Fruit fly (Drosophila melanogaster): ENCODE data around the gene Ugt302C1.
A peak's percentile ranks its signal among the peaks of the same experiment; 100 is the strongest.

Ugt302C1 gene

dm6 chr3R:11153799-11154273 is 3.1 kb upstream of the Ugt302C1 start, which contains the start of gene Ugt302K1 (continued):
- TF ChIP-seq NfI (GFP tag; optimal IDR thresholded peaks at IDR 0.05), result no peak
- TF ChIP-seq dpn (GFP tag; optimal IDR thresholded peaks at IDR 0.05), result no peak
- no peak for TF ChIP-seq rib (GFP tag; IDR thresholded peaks at IDR 0.05)
- TF ChIP-seq pum (GFP tag; optimal IDR thresholded peaks at IDR 0.05), result no peak
- TF ChIP-seq CG4424 (GFP tag; optimal IDR thresholded peaks at IDR 0.05), result no peak
- no peak for TF ChIP-seq sqz (GFP tag; optimal IDR thresholded peaks at IDR 0.05)
- no peak for TF ChIP-seq CG1792 (GFP tag; optimal IDR thresholded peaks at IDR 0.05)
- no peak for TF ChIP-seq CG10431 (GFP tag; optimal IDR thresholded peaks at IDR 0.05)
- no peak for TF ChIP-seq CG7357 (GFP tag; IDR thresholded peaks at IDR 0.05)
- TF ChIP-seq emc (GFP tag; optimal IDR thresholded peaks at IDR 0.05), result no peak
- no peak for TF ChIP-seq CG10565 (GFP tag; optimal IDR thresholded peaks at IDR 0.05)
- no peak for TF ChIP-seq Bgb (GFP tag; IDR thresholded peaks at IDR 0.05; ENCODE audit: partially characterized antibody)
- TF ChIP-seq en (GFP tag; optimal IDR thresholded peaks at IDR 0.05), result no peak
- no peak for TF ChIP-seq CG8290 (GFP tag; optimal IDR thresholded peaks at IDR 0.05)
- TF ChIP-seq CG8290 (tag; optimal IDR thresholded peaks at IDR 0.05), result no peak
- TF ChIP-seq E2f2 (GFP tag; IDR thresholded peaks at IDR 0.05), result no peak
- 0 out of 2 replicates have a peak, but pooled peaks have one; percentile 12 for TF ChIP-seq CG6689 (GFP tag; IDR thresholded peaks at IDR 0.05)
- no peak for TF ChIP-seq tgo (GFP tag; IDR thresholded peaks at IDR 0.05)
- TF ChIP-seq CG30403 (GFP tag; optimal IDR thresholded peaks at IDR 0.05), result no peak
- no peak for TF ChIP-seq CG17612 (GFP tag; IDR thresholded peaks at IDR 0.05)
- no peak for TF ChIP-seq CG17186 (GFP tag; optimal IDR thresholded peaks at IDR 0.05)
- TF ChIP-seq CG15011 (GFP tag; optimal IDR thresholded peaks at IDR 0.05), result no peak
- TF ChIP-seq CG12155 (GFP tag; optimal IDR thresholded peaks at IDR 0.05), result no peak
- no peak for TF ChIP-seq Scr (GFP tag; IDR thresholded peaks at IDR 0.05; ENCODE audit: partially characterized antibody)
- TF ChIP-seq vvl (GFP tag; IDR thresholded peaks at IDR 0.05), result no peak
- TF ChIP-seq ken (GFP tag; IDR thresholded peaks at IDR 0.05), result no peak
- no peak for TF ChIP-seq CG8089 (GFP tag; optimal IDR thresholded peaks at IDR 0.05)
- TF ChIP-seq CG31224 (GFP tag; IDR thresholded peaks at IDR 0.05), result 0 out of 2 replicates have a peak, but pooled peaks have one; percentile 22
- TF ChIP-seq ase (GFP tag; IDR thresholded peaks at IDR 0.05), result no peak
- TF ChIP-seq abd-A (tag; optimal IDR thresholded peaks at IDR 0.05), result no peak
- TF ChIP-seq grn (GFP tag; optimal IDR thresholded peaks at IDR 0.05), result no peak
- no peak for TF ChIP-seq esg (GFP tag; conservative IDR thresholded peaks at IDR 0.05)
- no peak for TF ChIP-seq CG11695 (GFP tag; IDR thresholded peaks at IDR 0.05)
- TF ChIP-seq ftz-f1 (GFP tag; optimal IDR thresholded peaks at IDR 0.05), result no peak
- TF ChIP-seq sna (GFP tag; IDR thresholded peaks at IDR 0.05; ENCODE audit: partially characterized antibody), result no peak
- no peak for TF ChIP-seq CG8944 (GFP tag; optimal IDR thresholded peaks at IDR 0.05)
- TF ChIP-seq row (GFP tag; IDR thresholded peaks at IDR 0.05), result no peak; the same call in 2 of the 3 replicates
- no peak for TF ChIP-seq Gug (GFP tag; IDR thresholded peaks at IDR 0.05)
- TF ChIP-seq Hr51 (GFP tag; optimal IDR thresholded peaks at IDR 0.05), result peak in 1 of 2 experiments; percentile 2
- TF ChIP-seq Fer3 (tag; optimal IDR thresholded peaks at IDR 0.05), result peak; percentile 33
- no peak for TF ChIP-seq Optix (GFP tag; IDR thresholded peaks at IDR 0.05)
- TF ChIP-seq dati (GFP tag; IDR thresholded peaks at IDR 0.05), result no peak
- no peak for TF ChIP-seq Dad (GFP tag; optimal IDR thresholded peaks at IDR 0.05)
- TF ChIP-seq CG7987 (GFP tag; optimal IDR thresholded peaks at IDR 0.05), result no peak
- TF ChIP-seq sob (GFP tag; IDR thresholded peaks at IDR 0.05), result no peak; the same call in 1 of the 2 replicates
- TF ChIP-seq zf30C (GFP tag; optimal IDR thresholded peaks at IDR 0.05), result no peak
- peak; percentile 35; the same call in 1 of the 2 replicates for TF ChIP-seq NFAT (GFP tag; IDR thresholded peaks at IDR 0.05)
- TF ChIP-seq Ssrp (tag; optimal IDR thresholded peaks at IDR 0.05), result no peak
- no peak for TF ChIP-seq CG12104 (GFP tag; optimal IDR thresholded peaks at IDR 0.05)
- peak; percentile 75 for TF ChIP-seq CG32532 (GFP tag; IDR thresholded peaks at IDR 0.05)
- TF ChIP-seq Hmx (GFP tag; optimal IDR thresholded peaks at IDR 0.05), result no peak
- no peak for TF ChIP-seq CG12942 (GFP tag; optimal IDR thresholded peaks at IDR 0.05)
- no peak for TF ChIP-seq sr (GFP tag; IDR thresholded peaks at IDR 0.05)
